Worm (Caenorhabditis elegans): ENCODE results near the gene srg-8.

DNA sequence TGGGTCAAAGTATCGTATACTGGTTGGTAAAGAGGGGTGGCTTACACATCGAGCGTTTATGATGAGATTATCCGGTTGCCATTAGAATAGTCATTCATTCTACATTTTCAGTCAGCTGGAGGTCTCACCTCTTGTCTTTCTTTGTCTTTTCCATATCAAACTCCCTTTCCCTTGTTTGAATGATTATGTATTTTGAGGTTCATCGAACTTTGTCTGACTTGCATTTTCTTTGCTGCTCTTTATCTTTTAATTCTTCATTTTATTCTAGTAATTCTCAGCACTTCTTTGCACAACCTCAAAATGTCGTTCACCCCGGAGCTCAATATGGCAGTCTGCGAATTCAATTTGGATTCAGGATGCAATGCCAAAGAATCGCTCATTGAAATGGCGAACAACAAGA lies 14.1 kb downstream of the srg-8 start, which contains the start of gene T12A2.3:
- no peak for TF ChIP-seq efl-1 (optimal IDR thresholded peaks at IDR 0.05)
- no peak for TF ChIP-seq efl-1 (GFP tag; optimal IDR thresholded peaks at IDR 0.05 in 1 of 2)
- TF ChIP-seq nhr-77 (tag; optimal IDR thresholded peaks at IDR 0.05) = no peak

All from whole organism, L1 larva.